Worm (Caenorhabditis elegans) whole organism, L4 larva: Measurements from ENCODE around the gene txbp-3.

ENCODE experiments used
- D1046.2 ChIP-seq: fragments of 200-800 bp; sonication (Bioruptor generic); IDR thresholded peaks from 2 replicates; pipeline ENCODE4 v1.3.6; 2022; ENCODE audit warnings: missing genetic modification characterization, missing compliant biosample characterization
- F10B5.3 ChIP-seq: sonication (generic microtip); optimal IDR thresholded peaks from 2 replicates; lab custom pipeline; 2016; ENCODE audit warnings: mild to moderate bottlenecking, missing genetic modification characterization, missing compliant biosample characterization
- F37D6.2 ChIP-seq: sonication (generic microtip); optimal IDR thresholded peaks from 2 replicates; lab custom pipeline; 2016; ENCODE audit warnings: mild to moderate bottlenecking, missing genetic modification characterization, missing compliant biosample characterization
- F44E2.7 ChIP-seq: fragments of 200-800 bp; sonication (Bioruptor generic); IDR thresholded peaks from 2 replicates; pipeline ENCODE4 v2.1.2; 2022; ENCODE audit warnings: missing genetic modification characterization, missing compliant biosample characterization
- F49E8.2 ChIP-seq: sonication (generic microtip); optimal IDR thresholded peaks from 2 replicates; lab custom pipeline; 2016; ENCODE audit warnings: missing compliant biosample characterization, mild to moderate bottlenecking, missing genetic modification characterization, borderline replicate concordance
- T26A8.4 ChIP-seq: fragments of 200-800 bp; sonication (Bioruptor generic); IDR thresholded peaks from 2 replicates; pipeline ENCODE4 v1.3.6; 2022; ENCODE audit warnings: missing genetic modification characterization, missing compliant biosample characterization
- Y105C5A.15 ChIP-seq: fragments of 200-800 bp; sonication (Bioruptor generic); IDR thresholded peaks from 2 replicates; pipeline ENCODE4 v1.3.6; 2022; ENCODE audit warnings: missing genetic modification characterization, missing compliant biosample characterization
- Y5F2A.4 ChIP-seq: fragments of 200-800 bp; sonication (Bioruptor generic); optimal IDR thresholded peaks from 2 replicates; lab custom pipeline; 2018; ENCODE audit warnings: mild to moderate bottlenecking, missing genetic modification characterization, missing compliant biosample characterization
- Y75B8A.6 ChIP-seq: fragments of 200-800 bp; sonication (Bioruptor generic); IDR thresholded peaks from 2 replicates; pipeline ENCODE4 v1.3.6; 2022; ENCODE audit warnings: missing genetic modification reagents, missing genetic modification characterization, missing compliant biosample characterization
- aly-2 ChIP-seq: sonication (generic microtip); optimal IDR thresholded peaks from 2 replicates; lab custom pipeline; 2018; ENCODE audit warnings: missing biosample characterization, missing genetic modification characterization
- attf-4 ChIP-seq: sonication (generic microtip); optimal IDR thresholded peaks from 3 replicates; lab custom pipeline; 2017; ENCODE audit warnings: missing biosample characterization, missing genetic modification characterization
- ceh-44 ChIP-seq: fragments of 200-800 bp; sonication (Bioruptor generic); IDR thresholded peaks from 2 replicates; pipeline ENCODE4 v1.3.6; 2022; ENCODE audit warnings: missing genetic modification reagents, missing genetic modification characterization, missing compliant biosample characterization
- ces-1 ChIP-seq: fragments of 150-350 bp; sonication (generic microtip); optimal IDR thresholded peaks from 4 replicates; lab custom pipeline; 2014; ENCODE audit warnings: missing biosample characterization, missing genetic modification reagents, missing genetic modification characterization
- daf-12 ChIP-seq: fragments of 150-350 bp; optimal IDR thresholded peaks from 2 replicates; lab custom pipeline; 2014; ENCODE audit warnings: missing biosample characterization, missing genetic modification reagents, missing genetic modification characterization
- daf-16 ChIP-seq, 3 experiments: sonication (generic microtip); optimal IDR thresholded peaks; 2 replicates each; lab custom pipeline; 2016 to 2017; ENCODE audit warnings: missing genetic modification characterization in 3 of 3, missing genetic modification reagents in 3 of 3, mild to moderate bottlenecking in 2 of 3, missing compliant biosample characterization in 2 of 3, missing biosample characterization in 1 of 3, moderate library complexity in 1 of 3
- daf-19 ChIP-seq: fragments of 200-800 bp; sonication (Bioruptor generic); conservative IDR thresholded peaks from 2 replicates; pipeline ENCODE4 v1.3.6; 2022; ENCODE audit warnings: missing genetic modification characterization, missing compliant biosample characterization
- dmd-8 ChIP-seq: fragments of 200-800 bp; sonication (Bioruptor generic); IDR thresholded peaks from 2 replicates; pipeline ENCODE4 v1.3.6; 2022; ENCODE audit warnings: missing genetic modification characterization, missing compliant biosample characterization
- dmd-9 ChIP-seq: fragments of 200-800 bp; sonication (Bioruptor generic); IDR thresholded peaks from 2 replicates; pipeline ENCODE4 v1.3.6; 2022; ENCODE audit warnings: missing genetic modification reagents, missing genetic modification characterization, missing compliant biosample characterization
- duxl-1 ChIP-seq: sonication (generic microtip); optimal IDR thresholded peaks from 2 replicates; lab custom pipeline; 2016; ENCODE audit warnings: mild to moderate bottlenecking, missing genetic modification characterization, moderate library complexity, missing compliant biosample characterization; ENCODE audit not compliant: poor library complexity
- egl-27 ChIP-seq: sonication (generic microtip); optimal IDR thresholded peaks from 3 replicates; lab custom pipeline; 2017; ENCODE audit warnings: missing biosample characterization, missing genetic modification reagents, missing genetic modification characterization
- fos-1 ChIP-seq: fragments of 150-350 bp; optimal IDR thresholded peaks from 2 replicates; lab custom pipeline; 2014; ENCODE audit warnings: missing biosample characterization, missing genetic modification characterization
- gei-8 ChIP-seq: fragments of 200-800 bp; sonication (Bioruptor generic); optimal IDR thresholded peaks from 2 replicates; lab custom pipeline; 2018; ENCODE audit warnings: mild to moderate bottlenecking, missing genetic modification characterization, missing compliant biosample characterization
- hlh-11 ChIP-seq: fragments of 200-800 bp; sonication (Bioruptor generic); optimal IDR thresholded peaks from 2 replicates; lab custom pipeline; 2018; ENCODE audit warnings: mild to moderate bottlenecking, missing genetic modification characterization, missing compliant biosample characterization
- hlh-30 ChIP-seq: sonication (generic microtip); optimal IDR thresholded peaks from 2 replicates; lab custom pipeline; 2017; ENCODE audit warnings: antibody characterized with exemption, mild to moderate bottlenecking, missing genetic modification characterization, missing compliant biosample characterization; ENCODE audit not compliant: insufficient read depth
- hmg-1.1 ChIP-seq: fragments of 200-800 bp; sonication (Bioruptor generic); IDR thresholded peaks from 2 replicates; pipeline ENCODE4 v1.3.6; 2022; ENCODE audit warnings: missing genetic modification reagents, missing genetic modification characterization, missing compliant biosample characterization
- lin-13 ChIP-seq: fragments of 150-350 bp; optimal IDR thresholded peaks from 2 replicates; lab custom pipeline; 2014; ENCODE audit warnings: missing biosample characterization, missing genetic modification reagents, missing genetic modification characterization
- lin-29 ChIP-seq: fragments of 200-800 bp; sonication (Bioruptor generic); IDR thresholded peaks from 2 replicates; pipeline ENCODE4 v1.3.6; 2022; ENCODE audit warnings: missing genetic modification reagents, missing genetic modification characterization, missing compliant biosample characterization
- lir-3 ChIP-seq: sonication (generic microtip); optimal IDR thresholded peaks from 2 replicates; lab custom pipeline; 2016; ENCODE audit warnings: mild to moderate bottlenecking, missing genetic modification characterization, missing compliant biosample characterization
- madf-5 ChIP-seq, 2 experiments: fragments of 200-800 bp; sonication (Bioruptor generic); IDR thresholded peaks; 2 replicates each; pipeline ENCODE4 v1.3.6; 2022; ENCODE audit warnings: missing compliant biosample characterization in 2 of 2, missing genetic modification characterization in 2 of 2
- madf-9 ChIP-seq: fragments of 200-800 bp; sonication (Bioruptor generic); conservative IDR thresholded peaks from 2 replicates; pipeline ENCODE4 v1.3.6; 2022; ENCODE audit warnings: missing genetic modification reagents, missing genetic modification characterization, missing compliant biosample characterization
- mdl-1 ChIP-seq, 2 experiments: fragments of 150-350 bp in 1 of 2; sonication (generic microtip) in 1 of 2; optimal IDR thresholded peaks; 2 replicates each; lab custom pipeline; 2014 to 2017; ENCODE audit warnings: missing biosample characterization in 2 of 2, missing genetic modification characterization in 2 of 2
- mxl-2 ChIP-seq: fragments of 200-800 bp; sonication (Bioruptor generic); conservative IDR thresholded peaks from 2 replicates; pipeline ENCODE4 v1.3.6; 2022; ENCODE audit warnings: missing genetic modification reagents, missing genetic modification characterization, missing compliant biosample characterization
- nhr-10 ChIP-seq: fragments of 150-350 bp; optimal IDR thresholded peaks from 2 replicates; lab custom pipeline; 2014; ENCODE audit warnings: missing biosample characterization, missing genetic modification characterization
- nhr-102 ChIP-seq: sonication (generic microtip); optimal IDR thresholded peaks from 2 replicates; lab custom pipeline; 2016; ENCODE audit warnings: mild to moderate bottlenecking, missing genetic modification characterization, moderate library complexity, missing compliant biosample characterization
- nhr-111 ChIP-seq: fragments of 200-800 bp; sonication (Bioruptor generic); optimal IDR thresholded peaks from 2 replicates; lab custom pipeline; 2018; ENCODE audit warnings: mild to moderate bottlenecking, missing genetic modification characterization, missing compliant biosample characterization
- nhr-237 ChIP-seq: sonication (generic microtip); optimal IDR thresholded peaks from 2 replicates; lab custom pipeline; 2017; ENCODE audit warnings: missing biosample characterization, missing genetic modification characterization
- nhr-25 ChIP-seq: sonication (generic microtip); optimal IDR thresholded peaks from 2 replicates; lab custom pipeline; 2017; ENCODE audit warnings: missing genetic modification characterization, mild to moderate bottlenecking, missing compliant biosample characterization, antibody characterized with exemption, moderate library complexity, borderline replicate concordance; ENCODE audit not compliant: insufficient read depth
- nhr-28 ChIP-seq: fragments of 150-350 bp; optimal IDR thresholded peaks from 2 replicates; lab custom pipeline; 2014; ENCODE audit warnings: missing biosample characterization, missing genetic modification characterization
- nhr-42 ChIP-seq: fragments of 200-800 bp; sonication (Bioruptor generic); IDR thresholded peaks from 2 replicates; pipeline ENCODE4 v1.3.6; 2022; ENCODE audit warnings: missing genetic modification characterization, missing compliant biosample characterization
- nhr-76 ChIP-seq: fragments of 150-350 bp; optimal IDR thresholded peaks from 2 replicates; lab custom pipeline; 2014; ENCODE audit warnings: missing biosample characterization, missing genetic modification characterization
- pqm-1 ChIP-seq: sonication (generic microtip); optimal IDR thresholded peaks from 2 replicates; lab custom pipeline; 2017; ENCODE audit warnings: missing biosample characterization, missing genetic modification characterization
- rbr-2 ChIP-seq: sonication (generic microtip); optimal IDR thresholded peaks from 2 replicates; lab custom pipeline; 2016; ENCODE audit warnings: missing genotype, missing genetic modification characterization, missing compliant biosample characterization
- skn-1 ChIP-seq: fragments of 150-350 bp; optimal IDR thresholded peaks from 2 replicates; lab custom pipeline; 2014; ENCODE audit warnings: missing biosample characterization, missing genetic modification characterization
- snpc-1.2 ChIP-seq: fragments of 200-800 bp; sonication (Bioruptor generic); IDR thresholded peaks from 2 replicates; pipeline ENCODE4 v1.3.6; 2022; ENCODE audit warnings: missing genetic modification reagents, missing genetic modification characterization, missing compliant biosample characterization
- snpc-4 ChIP-seq: fragments of 150-350 bp; optimal IDR thresholded peaks from 2 replicates; lab custom pipeline; 2014; ENCODE audit warnings: missing biosample characterization, missing genetic modification characterization
- spr-1 ChIP-seq: sonication (generic microtip); optimal IDR thresholded peaks from 2 replicates; lab custom pipeline; 2016; ENCODE audit warnings: mild to moderate bottlenecking, missing genetic modification characterization, missing compliant biosample characterization
- tag-97 ChIP-seq: fragments of 200-800 bp; sonication (Bioruptor generic); IDR thresholded peaks from 2 replicates; pipeline ENCODE4 v1.3.6; 2022; ENCODE audit warnings: missing genetic modification characterization, missing compliant biosample characterization
- unc-130 ChIP-seq: sonication (generic microtip); optimal IDR thresholded peaks from 2 replicates; lab custom pipeline; 2016; ENCODE audit warnings: missing genetic modification reagents, missing genetic modification characterization, missing compliant biosample characterization
- zip-2 ChIP-seq: fragments of 150-350 bp; optimal IDR thresholded peaks from 2 replicates; lab custom pipeline; 2014; ENCODE audit warnings: missing biosample characterization, missing genetic modification characterization
- ztf-11 ChIP-seq: fragments of 150-350 bp; optimal IDR thresholded peaks from 2 replicates; lab custom pipeline; 2014; ENCODE audit warnings: missing biosample characterization, missing genetic modification characterization

Gene txbp-3

ce11 chrIII:5018116-5018689, 29.1 kb downstream of the txbp-3 start, which contains the start of gene wip-1 (continued):
- peak; percentile 94 for TF ChIP-seq dmd-9
- peak; percentile 86 for TF ChIP-seq nhr-111 (GFP tag; lab: Kevin White, UChicago)
- TF ChIP-seq snpc-1.2: peak; percentile 78
- peak; percentile 74; the same call in 1 of the 2 replicates for TF ChIP-seq D1046.2 (GFP tag; lab: Robert Waterston, UW)
- peak; percentile 97 for TF ChIP-seq nhr-102
- peak; percentile 87 for TF ChIP-seq F44E2.7 (GFP tag; lab: Robert Waterston, UW)
- peak; percentile 52 for TF ChIP-seq lir-3 (tag; lab: Kevin White, UChicago)
- TF ChIP-seq F10B5.3 (tag; lab: Kevin White, UChicago): peak; percentile 93
- TF ChIP-seq hmg-1.1 (GFP tag; lab: Robert Waterston, UW): peak; percentile 98
- TF ChIP-seq nhr-76 (tag; lab: Kevin White, UChicago): peak; percentile 53
- TF ChIP-seq duxl-1 (tag; lab: Kevin White, UChicago): peak; percentile 94
- no peak for TF ChIP-seq aly-2 (tag; lab: Kevin White, UChicago)
- peak; percentile 84; the same call in 1 of the 2 replicates for TF ChIP-seq Y105C5A.15
- TF ChIP-seq daf-16 (GFP tag; optimal IDR thresholded peaks at IDR 0.05; lab: Kevin White, UChicago): peak; percentile 95 to 97
- peak; percentile 97 for TF ChIP-seq daf-16 (tag; optimal IDR thresholded peaks at IDR 0.05; lab: Kevin White, UChicago)
- peak; percentile 88 for TF ChIP-seq zip-2 (tag; lab: Kevin White, UChicago)
- peak; percentile 97 for TF ChIP-seq lin-13 (GFP tag; lab: Kevin White, UChicago)
- peak; percentile 94 for TF ChIP-seq hlh-30 (tag; lab: Kevin White, UChicago)
- TF ChIP-seq nhr-25 (tag; lab: Kevin White, UChicago): peak; percentile 95
- peak; percentile 11 for TF ChIP-seq gei-8 (GFP tag; lab: Kevin White, UChicago)
- TF ChIP-seq attf-4 (tag; lab: Kevin White, UChicago): peak; percentile 3
- TF ChIP-seq madf-9: peak; percentile 97
- TF ChIP-seq egl-27 (tag; lab: Kevin White, UChicago): no peak
- peak; percentile 33 for TF ChIP-seq ces-1 (GFP tag; lab: Kevin White, UChicago)
- peak in 1 of 2 experiments; percentile 90; a peak in 1 of 4 replicates for TF ChIP-seq madf-5 (GFP tag; IDR thresholded peaks at IDR 0.05; lab: Robert Waterston, UW)
- peak; percentile 98 for TF ChIP-seq nhr-28 (tag; lab: Kevin White, UChicago)
- no peak for TF ChIP-seq Y75B8A.6 (GFP tag; lab: Robert Waterston, UW)
- peak; percentile 18 for TF ChIP-seq ztf-11
- peak; percentile 52 for TF ChIP-seq snpc-4
- TF ChIP-seq daf-12: no peak
- TF ChIP-seq tag-97 (GFP tag; lab: Robert Waterston, UW): no peak
- peak; percentile 91 for TF ChIP-seq lin-29 (GFP tag; lab: Robert Waterston, UW)
- peak; percentile 98 for TF ChIP-seq rbr-2 (tag; lab: Kevin White, UChicago)
- peak; percentile 46; the same call in 1 of the 2 replicates for TF ChIP-seq ceh-44
- TF ChIP-seq skn-1 (tag; lab: Kevin White, UChicago): no peak
- TF ChIP-seq mxl-2: peak; percentile 62
- TF ChIP-seq spr-1 (tag; lab: Kevin White, UChicago): peak; percentile 96
- peak; percentile 95 for TF ChIP-seq daf-19 (GFP tag; lab: Robert Waterston, UW)
- TF ChIP-seq Y5F2A.4 (GFP tag; lab: Kevin White, UChicago): peak; percentile 77
- TF ChIP-seq fos-1: peak; percentile 44
- peak; percentile 98 for TF ChIP-seq hlh-11 (tag; lab: Kevin White, UChicago)
- TF ChIP-seq nhr-237: peak; percentile 60
- TF ChIP-seq pqm-1 (tag; lab: Kevin White, UChicago): peak; percentile 54
- peak; percentile 98 for TF ChIP-seq T26A8.4 (GFP tag; lab: Robert Waterston, UW)
- TF ChIP-seq dmd-8 (GFP tag; lab: Robert Waterston, UW): peak; percentile 76; the same call in 1 of the 2 replicates
- TF ChIP-seq unc-130 (GFP tag; lab: Kevin White, UChicago): peak; percentile 97
- TF ChIP-seq F49E8.2 (tag; lab: Kevin White, UChicago): peak; percentile 96
- peak; percentile 44 for TF ChIP-seq nhr-10
- peak; percentile 94 for TF ChIP-seq nhr-42 (GFP tag; lab: Robert Waterston, UW)
- peak; percentile 20 to 82 for TF ChIP-seq mdl-1 (tag; optimal IDR thresholded peaks at IDR 0.05; lab: Kevin White, UChicago)
- peak; percentile 95 for TF ChIP-seq F37D6.2 (tag; lab: Kevin White, UChicago)
